Worm (Caenorhabditis elegans) whole organism, young adult: ENCODE measurements around the gene gbh-2.
"Not testable (repeated sequence)": the region's sequence is repeated elsewhere in the genome, so short reads cannot be mapped to it uniquely, and the experiment has no call there.

ENCODE experiments used
- B0035.1 ChIP-seq: sonication (generic microtip); optimal IDR thresholded peaks from 2 replicates; lab custom pipeline; 2016; ENCODE audit warnings: missing genetic modification characterization, mild to moderate bottlenecking, missing compliant biosample characterization, missing genotype, missing genetic modification reagents
- Y53F4B.3 ChIP-seq: fragments of 200-800 bp; sonication (Bioruptor generic); IDR thresholded peaks from 2 replicates; pipeline ENCODE4 v1.3.6; 2022; ENCODE audit warnings: missing genetic modification reagents, missing genetic modification characterization, missing compliant biosample characterization
- Y67H2A.10 ChIP-seq: fragments of 200-800 bp; sonication (Bioruptor generic); conservative IDR thresholded peaks from 2 replicates; pipeline ENCODE4 v1.3.6; 2022; ENCODE audit warnings: missing genetic modification reagents, missing genetic modification characterization, missing compliant biosample characterization
- Y95B8A.8 ChIP-seq: fragments of 200-800 bp; sonication (Bioruptor generic); IDR thresholded peaks from 2 replicates; pipeline ENCODE4 v1.3.6; 2022; ENCODE audit warnings: missing genetic modification reagents, missing genetic modification characterization, missing compliant biosample characterization
- aptf-3 ChIP-seq: fragments of 200-800 bp; sonication (Bioruptor generic); IDR thresholded peaks from 2 replicates; pipeline ENCODE4 v1.3.6; 2022; ENCODE audit warnings: missing genetic modification characterization, missing compliant biosample characterization
- athp-1 ChIP-seq: sonication (generic microtip); optimal IDR thresholded peaks from 2 replicates; lab custom pipeline; 2017; ENCODE audit warnings: mild to moderate bottlenecking, missing genetic modification characterization, missing compliant biosample characterization
- attf-5 ChIP-seq: fragments of 200-800 bp; sonication (Bioruptor generic); optimal IDR thresholded peaks from 2 replicates; lab custom pipeline; 2018; ENCODE audit warnings: mild to moderate bottlenecking, missing genetic modification characterization, missing compliant biosample characterization
- attf-6 ChIP-seq: fragments of 200-800 bp; sonication (Bioruptor generic); IDR thresholded peaks from 2 replicates; pipeline ENCODE4 v1.3.6; 2022; ENCODE audit warnings: missing genetic modification reagents, missing genetic modification characterization, missing compliant biosample characterization
- bed-2 ChIP-seq: fragments of 200-800 bp; sonication (Bioruptor generic); IDR thresholded peaks from 2 replicates; pipeline ENCODE4 v1.3.6; 2022; ENCODE audit warnings: missing genetic modification reagents, missing genetic modification characterization, missing compliant biosample characterization
- ccch-3 ChIP-seq: fragments of 200-800 bp; sonication (Bioruptor generic); optimal IDR thresholded peaks from 2 replicates; lab custom pipeline; 2018; ENCODE audit warnings: mild to moderate bottlenecking, missing genetic modification characterization, missing compliant biosample characterization
- cebp-1 ChIP-seq, 2 experiments: fragments of 200-800 bp in 1 of 2; sonication (Bioruptor generic) in 1 of 2; sonication (generic microtip) in 1 of 2; IDR thresholded peaks in 1 of 2; optimal IDR thresholded peaks in 1 of 2; 2 replicates each; pipeline versions ENCODE4 v1.3.6 to Lab custom; 2017 to 2022; ENCODE audit warnings: missing compliant biosample characterization in 2 of 2, missing genetic modification characterization in 2 of 2, mild to moderate bottlenecking in 1 of 2, missing genetic modification reagents in 1 of 2, moderate library complexity in 1 of 2
- ceh-40 ChIP-seq: fragments of 200-800 bp; sonication (Bioruptor generic); IDR thresholded peaks from 2 replicates; pipeline ENCODE4 v1.3.6; 2022; ENCODE audit warnings: missing genetic modification characterization, missing compliant biosample characterization
- ceh-79 ChIP-seq: sonication (generic microtip); optimal IDR thresholded peaks from 2 replicates; lab custom pipeline; 2017; ENCODE audit warnings: mild to moderate bottlenecking, missing genetic modification characterization, missing compliant biosample characterization
- dox-1 ChIP-seq: fragments of 200-800 bp; sonication (Bioruptor generic); IDR thresholded peaks from 2 replicates; pipeline ENCODE4 v1.3.6; 2022; ENCODE audit warnings: missing genetic modification reagents, missing genetic modification characterization, missing compliant biosample characterization
- egrh-3 ChIP-seq: fragments of 200-800 bp; sonication (Bioruptor generic); IDR thresholded peaks from 2 replicates; pipeline ENCODE4 v1.3.6; 2022; ENCODE audit warnings: missing genetic modification reagents, missing genetic modification characterization, missing compliant biosample characterization
- ekl-4 ChIP-seq: fragments of 200-800 bp; sonication (Bioruptor generic); IDR thresholded peaks from 2 replicates; pipeline ENCODE4 v1.3.6; 2022; ENCODE audit warnings: missing genetic modification reagents, missing genetic modification characterization, missing compliant biosample characterization
- hlh-12 ChIP-seq: sonication (generic microtip); optimal IDR thresholded peaks from 2 replicates; lab custom pipeline; 2016; ENCODE audit warnings: missing genetic modification characterization, missing compliant biosample characterization
- hrde-1 ChIP-seq: sonication (generic microtip); optimal IDR thresholded peaks from 2 replicates; lab custom pipeline; 2016; ENCODE audit warnings: missing genetic modification characterization, mild to moderate bottlenecking, missing compliant biosample characterization, moderate library complexity, missing genotype, missing genetic modification reagents, borderline replicate concordance
- hsf-1 ChIP-seq: fragments of 200-800 bp; sonication (Bioruptor generic); IDR thresholded peaks from 2 replicates; pipeline ENCODE4 v1.3.6; 2022; ENCODE audit warnings: missing genetic modification reagents, missing genetic modification characterization, missing compliant biosample characterization
- let-607 ChIP-seq, 2 experiments: fragments of 200-800 bp in 1 of 2; sonication (Bioruptor generic) in 1 of 2; sonication (generic microtip) in 1 of 2; optimal IDR thresholded peaks; 2 replicates each; lab custom pipeline; 2016 to 2018; ENCODE audit warnings: mild to moderate bottlenecking in 2 of 2, missing compliant biosample characterization in 2 of 2, missing genetic modification characterization in 2 of 2, moderate library complexity in 2 of 2, missing genotype in 1 of 2
- lin-26 ChIP-seq: fragments of 200-800 bp; sonication (Bioruptor generic); IDR thresholded peaks from 2 replicates; pipeline ENCODE4 v1.3.6; 2022; ENCODE audit warnings: missing genetic modification reagents, missing genetic modification characterization, missing compliant biosample characterization
- lin-35 ChIP-seq, 3 experiments: fragments of 150-350 bp in 2 of 3; sonication (generic microtip) in 1 of 3; optimal IDR thresholded peaks; 2 replicates each; lab custom pipeline; 2014 to 2018; ENCODE audit warnings: missing biosample characterization in 3 of 3, missing genetic modification characterization in 3 of 3, missing genetic modification reagents in 3 of 3
- lin-54 ChIP-seq: fragments of 200-800 bp; sonication (Bioruptor generic); optimal IDR thresholded peaks from 2 replicates; lab custom pipeline; 2018; ENCODE audit warnings: mild to moderate bottlenecking, missing genetic modification characterization, missing compliant biosample characterization
- lsl-1 ChIP-seq: fragments of 200-800 bp; sonication (Bioruptor generic); optimal IDR thresholded peaks from 2 replicates; lab custom pipeline; 2018; ENCODE audit warnings: mild to moderate bottlenecking, missing genetic modification characterization, moderate library complexity, missing compliant biosample characterization
- madf-10 ChIP-seq: sonication (generic microtip); optimal IDR thresholded peaks from 2 replicates; lab custom pipeline; 2016; ENCODE audit warnings: mild to moderate bottlenecking, missing genetic modification characterization, missing compliant biosample characterization
- madf-3 ChIP-seq: fragments of 200-800 bp; sonication (Bioruptor generic); IDR thresholded peaks from 2 replicates; pipeline ENCODE4 v1.3.6; 2022; ENCODE audit warnings: missing genetic modification reagents, missing genetic modification characterization, missing compliant biosample characterization
- madf-6 ChIP-seq: fragments of 200-800 bp; sonication (Bioruptor generic); IDR thresholded peaks from 2 replicates; pipeline ENCODE4 v1.3.6; 2022; ENCODE audit warnings: missing genetic modification reagents, missing genetic modification characterization, missing compliant biosample characterization
- nfyb-1 ChIP-seq: fragments of 200-800 bp; sonication (Bioruptor generic); IDR thresholded peaks from 2 replicates; pipeline ENCODE4 v1.3.6; 2022; ENCODE audit warnings: missing genetic modification reagents, missing genetic modification characterization, missing compliant biosample characterization
- pbrm-1 ChIP-seq: fragments of 200-800 bp; sonication (Bioruptor generic); IDR thresholded peaks from 2 replicates; pipeline ENCODE4 v1.3.6; 2022; ENCODE audit warnings: missing genetic modification reagents, missing genetic modification characterization, missing compliant biosample characterization
- pha-4 ChIP-seq: fragments of 150-350 bp; sonication (generic microtip); optimal IDR thresholded peaks from 2 replicates; lab custom pipeline; 2014; ENCODE audit warnings: missing biosample characterization, missing genetic modification reagents, missing genetic modification characterization
- rcor-1 ChIP-seq: fragments of 200-800 bp; sonication (Bioruptor generic); IDR thresholded peaks from 2 replicates; pipeline ENCODE4 v1.3.6; 2022; ENCODE audit warnings: missing genetic modification reagents, missing genetic modification characterization, missing compliant biosample characterization
- rpc-1 ChIP-seq, 2 experiments: fragments of 150-350 bp in 1 of 2; sonication (generic microtip) in 1 of 2; optimal IDR thresholded peaks; 2 replicates each; lab custom pipeline; 2014 to 2018; ENCODE audit warnings: missing biosample characterization in 1 of 2, missing genetic modification characterization in 1 of 2, missing genetic modification reagents in 1 of 2, missing genotype in 1 of 2
- snpc-3.4 ChIP-seq: sonication (generic microtip); optimal IDR thresholded peaks from 2 replicates; lab custom pipeline; 2017; ENCODE audit warnings: missing genetic modification characterization, mild to moderate bottlenecking, missing compliant biosample characterization, antibody characterized with exemption, moderate library complexity, missing genotype, missing genetic modification reagents
- snpc-4 ChIP-seq, 5 experiments: fragments of 150-350 bp in 1 of 5; sonication (generic microtip) in 4 of 5; optimal IDR thresholded peaks; 2 replicates each; lab custom pipeline; 2014 to 2018; ENCODE audit warnings: missing genetic modification characterization in 5 of 5, missing biosample characterization in 3 of 5, antibody characterized with exemption in 2 of 5, mild to moderate bottlenecking in 2 of 5, missing compliant biosample characterization in 2 of 5, missing genotype in 2 of 5, moderate library complexity in 2 of 5, missing genetic modification reagents in 1 of 5
- sptf-2 ChIP-seq: fragments of 200-800 bp; sonication (Bioruptor generic); optimal IDR thresholded peaks from 2 replicates; lab custom pipeline; 2018; ENCODE audit warnings: mild to moderate bottlenecking, missing genetic modification characterization, missing compliant biosample characterization
- tbp1 ChIP-seq: fragments of 200-800 bp; sonication (Bioruptor generic); optimal IDR thresholded peaks from 2 replicates; lab custom pipeline; 2018; ENCODE audit warnings: mild to moderate bottlenecking, missing genetic modification characterization, missing compliant biosample characterization
- tlf-1 ChIP-seq: fragments of 200-800 bp; sonication (Bioruptor generic); optimal IDR thresholded peaks from 2 replicates; lab custom pipeline; 2018; ENCODE audit warnings: mild to moderate bottlenecking, missing genetic modification characterization, missing compliant biosample characterization
- xnd-1 ChIP-seq: sonication (generic microtip); optimal IDR thresholded peaks from 2 replicates; lab custom pipeline; 2016; ENCODE audit warnings: missing genotype, missing genetic modification reagents, missing genetic modification characterization, missing compliant biosample characterization
- zfh-2 ChIP-seq: fragments of 200-800 bp; sonication (Bioruptor generic); conservative IDR thresholded peaks from 2 replicates; pipeline ENCODE4 v1.3.6; 2022; ENCODE audit warnings: missing genetic modification reagents, missing genetic modification characterization, missing compliant biosample characterization
- ztf-28 ChIP-seq: fragments of 200-800 bp; sonication (Bioruptor generic); IDR thresholded peaks from 2 replicates; pipeline ENCODE4 v1.3.6; 2022; ENCODE audit warnings: missing genetic modification reagents, missing genetic modification characterization, missing compliant biosample characterization
- ztf-6 ChIP-seq: fragments of 200-800 bp; sonication (Bioruptor generic); IDR thresholded peaks from 2 replicates; pipeline ENCODE4 v1.3.6; 2022; ENCODE audit warnings: missing genetic modification reagents, missing genetic modification characterization, missing compliant biosample characterization

Gene gbh-2

ce11 chrII:8457438-8457837 is 28.2 kb upstream of the gbh-2 start, which contains the start of gene zyg-9:
Gene zyg-9 (plus strand): TSS chrII:8457818.
- TF ChIP-seq zfh-2 (GFP tag; lab: Robert Waterston, UW) = peak; percentile 69; the same call in 1 of the 2 replicates
- peak; percentile 8; the same call in 1 of the 2 replicates for TF ChIP-seq Y67H2A.10 (GFP tag; lab: Robert Waterston, UW)
- no peak for TF ChIP-seq hlh-12 (tag; lab: Kevin White, UChicago)
- TF ChIP-seq Y53F4B.3 (GFP tag; lab: Robert Waterston, UW) = no peak
- TF ChIP-seq ztf-28 = no peak
- TF ChIP-seq xnd-1 (tag; lab: Kevin White, UChicago) = no peak
- TF ChIP-seq lin-54 (GFP tag; lab: Kevin White, UChicago) = peak; percentile 26
- peak; percentile 14; the same call in 1 of the 2 replicates for TF ChIP-seq nfyb-1 (GFP tag; lab: Robert Waterston, UW)
- 0 out of 2 replicates have a peak, but pooled peaks have one; percentile 22 for TF ChIP-seq pbrm-1
- TF ChIP-seq lin-35 (GFP tag; optimal IDR thresholded peaks at IDR 0.05; lab: Kevin White, UChicago) = peak in 1 of 3 experiments; percentile 53
- TF ChIP-seq cebp-1 (GFP tag; IDR thresholded peaks at IDR 0.05; lab: Robert Waterston, UW) = peak; percentile 96
- peak; percentile 99 for TF ChIP-seq cebp-1 (tag; optimal IDR thresholded peaks at IDR 0.05; lab: Kevin White, UChicago)
- no peak for TF ChIP-seq madf-10
- TF ChIP-seq snpc-3.4 = no peak
- TF ChIP-seq let-607 (tag; optimal IDR thresholded peaks at IDR 0.05; lab: Kevin White, UChicago) = no peak
- no peak for TF ChIP-seq tbp1
- TF ChIP-seq ccch-3 (GFP tag; lab: Kevin White, UChicago) = no peak
- TF ChIP-seq attf-5 (GFP tag; lab: Kevin White, UChicago) = peak; percentile 76
- TF ChIP-seq lin-26 (GFP tag; lab: Robert Waterston, UW) = peak; percentile 27; the same call in 1 of the 2 replicates

- peak; percentile 51 for TF ChIP-seq egrh-3 (GFP tag; lab: Robert Waterston, UW)
- TF ChIP-seq madf-6 = peak; percentile 27
- peak; percentile 18; the same call in 1 of the 2 replicates for TF ChIP-seq rcor-1 (GFP tag; lab: Robert Waterston, UW)
- TF ChIP-seq dox-1 (GFP tag; lab: Robert Waterston, UW) = peak; percentile 68
- peak; percentile 3 for TF ChIP-seq rpc-1 (optimal IDR thresholded peaks at IDR 0.05; lab: Kevin White, UChicago)
- not testable (repeated sequence) for TF ChIP-seq rpc-1 (tag; optimal IDR thresholded peaks at IDR 0.05; lab: Kevin White, UChicago)
- 0 out of 2 replicates have a peak, but pooled peaks have one; percentile 33 for TF ChIP-seq ceh-40 (GFP tag; lab: Robert Waterston, UW)
- peak; percentile 68; the same call in 1 of the 2 replicates for TF ChIP-seq madf-3
- peak; percentile 97 for TF ChIP-seq hsf-1 (GFP tag; lab: Robert Waterston, UW)
- TF ChIP-seq aptf-3 (GFP tag; lab: Robert Waterston, UW) = peak; percentile 79; the same call in 1 of the 2 replicates
These were observed 25.7 kb upstream of the gbh-2 start for ce11 chrII:8459832-8460566.

- TF ChIP-seq ceh-79 (tag; lab: Kevin White, UChicago) = no peak
- peak; percentile 62 for TF ChIP-seq tlf-1 (GFP tag; lab: Kevin White, UChicago)
- no peak for TF ChIP-seq pha-4 (tag; lab: Kevin White, UChicago)
- peak; percentile 57 for TF ChIP-seq madf-6
- TF ChIP-seq sptf-2 = no peak
- TF ChIP-seq athp-1 = peak; percentile 57
- TF ChIP-seq tbp1 = peak; percentile 24
- TF ChIP-seq hrde-1 (tag; lab: Kevin White, UChicago) = peak; percentile 71
- TF ChIP-seq ekl-4 (GFP tag; lab: Robert Waterston, UW) = peak; percentile 72; the same call in 1 of the 2 replicates
- TF ChIP-seq madf-10 = no peak
- TF ChIP-seq hsf-1 (GFP tag; lab: Robert Waterston, UW) = peak; percentile 81
- peak; percentile 14 for TF ChIP-seq snpc-4 (GFP tag; optimal IDR thresholded peaks at IDR 0.05; lab: Kevin White, UChicago)
- TF ChIP-seq snpc-4 (tag; optimal IDR thresholded peaks at IDR 0.05; lab: Kevin White, UChicago) = peak in 1 of 4 experiments; percentile 41
- TF ChIP-seq lsl-1 = peak; percentile 2
- TF ChIP-seq ztf-6 (GFP tag; lab: Robert Waterston, UW) = 0 out of 2 replicates have a peak, but pooled peaks have one; percentile 6
- TF ChIP-seq attf-6 (GFP tag; lab: Robert Waterston, UW) = peak; percentile 60; the same call in 1 of the 2 replicates
- no peak for TF ChIP-seq bed-2 (GFP tag; lab: Robert Waterston, UW)
- TF ChIP-seq B0035.1 = peak; percentile 46
- peak; percentile 23; the same call in 1 of the 2 replicates for TF ChIP-seq Y95B8A.8 (GFP tag; lab: Robert Waterston, UW)
These were observed 21.2 kb upstream of the gbh-2 start, which contains the start of gene fars-3 for ce11 chrII:8464448-8464898. Gene fars-3 (plus strand): TSS chrII:8464848.
